Fruit fly (Drosophila melanogaster) whole organism, prepupa: ENCODE results near the gene Gpdh1.

Experiments used
- CG31627 ChIP-seq: fragments of 200-800 bp; sonication (Bioruptor generic); optimal IDR thresholded peaks from 3 replicates; lab custom pipeline; 2016; ENCODE audit warnings: missing biosample characterization, missing genetic modification characterization
- CG4318 ChIP-seq: fragments of 200-800 bp; sonication (Bioruptor generic); optimal IDR thresholded peaks from 3 replicates; lab custom pipeline; 2017; ENCODE audit warnings: missing biosample characterization, mild to moderate bottlenecking, missing genetic modification characterization
- CG6854 ChIP-seq: fragments of 200-800 bp; sonication (Bioruptor generic); optimal IDR thresholded peaks from 2 replicates; lab custom pipeline; 2017; ENCODE audit warnings: missing biosample characterization, mild to moderate bottlenecking, missing genetic modification characterization
- Eip78C ChIP-seq: fragments of 200-800 bp; sonication (Bioruptor generic); peaks from one replicate; lab custom pipeline; 2016; ENCODE audit warnings: missing biosample characterization, missing genetic modification characterization
- Hr39 ChIP-seq: fragments of 200-800 bp; sonication (Bioruptor generic); optimal IDR thresholded peaks from 2 replicates; lab custom pipeline; 2016; ENCODE audit warnings: missing biosample characterization, missing genetic modification characterization
- Lpt ChIP-seq: fragments of 200-800 bp; sonication (Bioruptor generic); optimal IDR thresholded peaks from 3 replicates; lab custom pipeline; 2016; ENCODE audit warnings: missing biosample characterization, missing genetic modification characterization
- Smox ChIP-seq: fragments of 200-800 bp; sonication (Bioruptor generic); optimal IDR thresholded peaks from 3 replicates; lab custom pipeline; 2016; ENCODE audit warnings: missing biosample characterization, missing genetic modification characterization
- Sox102F ChIP-seq: fragments of 200-800 bp; sonication (Bioruptor generic); optimal IDR thresholded peaks from 2 replicates; lab custom pipeline; 2016; ENCODE audit warnings: missing biosample characterization, mild to moderate bottlenecking, missing genetic modification characterization
- cyc ChIP-seq: fragments of 200-800 bp; sonication (Bioruptor generic); optimal IDR thresholded peaks from 3 replicates; lab custom pipeline; 2016; ENCODE audit warnings: missing biosample characterization, missing genetic modification characterization
- dac ChIP-seq: fragments of 200-800 bp; sonication (Bioruptor generic); optimal IDR thresholded peaks from 2 replicates; lab custom pipeline; 2017; ENCODE audit warnings: missing biosample characterization, mild to moderate bottlenecking, missing genetic modification characterization
- fd59A ChIP-seq: fragments of 200-800 bp; sonication (Bioruptor generic); optimal IDR thresholded peaks from 2 replicates; lab custom pipeline; 2017; ENCODE audit warnings: missing biosample characterization, mild to moderate bottlenecking, missing genetic modification characterization, missing genetic modification reagents
- fkh ChIP-seq: fragments of 200-800 bp; sonication (Bioruptor generic); optimal IDR thresholded peaks from 3 replicates; lab custom pipeline; 2017; ENCODE audit warnings: missing biosample characterization, mild to moderate bottlenecking, missing genetic modification characterization, moderate library complexity
- topi ChIP-seq: fragments of 200-800 bp; sonication (Bioruptor generic); optimal IDR thresholded peaks from 3 replicates; lab custom pipeline; 2016; ENCODE audit warnings: missing biosample characterization, missing genetic modification characterization

DNA sequence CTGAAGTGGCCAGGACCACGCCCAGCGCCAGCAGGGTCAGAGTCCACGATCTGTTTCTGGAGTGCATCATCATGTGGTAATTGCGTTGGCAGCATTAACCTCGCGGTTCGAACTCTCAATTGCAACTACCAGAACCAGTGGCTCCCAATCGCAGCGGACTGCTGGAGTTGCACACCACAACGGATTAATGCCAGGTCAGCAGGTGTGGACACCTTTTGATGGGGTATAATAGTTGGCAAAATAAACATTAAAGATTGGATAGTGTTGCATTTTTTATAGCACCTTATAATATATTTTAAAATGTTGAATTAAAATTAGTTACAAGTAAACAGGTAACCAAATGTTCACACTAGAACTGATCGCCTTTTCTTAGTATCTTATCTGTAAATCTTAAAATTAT, 20.8 kb downstream of the Gpdh1 start:
- TF ChIP-seq CG6854 (GFP tag; lab: Kevin White, UChicago) = no peak
- no peak for TF ChIP-seq Eip78C (GFP tag; lab: Kevin White, UChicago)
- no peak for TF ChIP-seq dac (GFP tag; lab: Kevin White, UChicago)
- TF ChIP-seq CG31627 (GFP tag; lab: Kevin White, UChicago) = no peak
- TF ChIP-seq cyc (GFP tag; lab: Kevin White, UChicago) = no peak
- no peak for TF ChIP-seq Hr39 (GFP tag; lab: Kevin White, UChicago)
- no peak for TF ChIP-seq fd59A
- no peak for TF ChIP-seq fkh (GFP tag; lab: Kevin White, UChicago)
- TF ChIP-seq CG4318 (GFP tag; lab: Kevin White, UChicago) = no peak
- no peak for TF ChIP-seq Sox102F (GFP tag; lab: Kevin White, UChicago)
- no peak for TF ChIP-seq Smox (GFP tag; lab: Kevin White, UChicago)
- no peak for TF ChIP-seq Lpt (GFP tag; lab: Kevin White, UChicago)
- no peak for TF ChIP-seq topi (GFP tag; lab: Kevin White, UChicago)
